Worm (Caenorhabditis elegans) whole organism, L4 larva: ENCODE results near the gene srb-1.

Experiments
- dmd-6 ChIP-seq: fragments of 200-800 bp; sonication (Bioruptor generic); IDR thresholded peaks from 2 replicates; pipeline ENCODE4 v1.3.6; 2022; ENCODE audit warnings: missing genetic modification reagents, missing genetic modification characterization, missing compliant biosample characterization
- vab-7 ChIP-seq: fragments of 200-800 bp; sonication (Bioruptor generic); IDR thresholded peaks from 2 replicates; pipeline ENCODE4 v1.3.6; 2022; ENCODE audit warnings: missing genetic modification reagents, missing genetic modification characterization, missing compliant biosample characterization
- ztf-11 ChIP-seq: fragments of 150-350 bp; optimal IDR thresholded peaks from 2 replicates; lab custom pipeline; 2014; ENCODE audit warnings: missing biosample characterization, missing genetic modification characterization

DNA sequence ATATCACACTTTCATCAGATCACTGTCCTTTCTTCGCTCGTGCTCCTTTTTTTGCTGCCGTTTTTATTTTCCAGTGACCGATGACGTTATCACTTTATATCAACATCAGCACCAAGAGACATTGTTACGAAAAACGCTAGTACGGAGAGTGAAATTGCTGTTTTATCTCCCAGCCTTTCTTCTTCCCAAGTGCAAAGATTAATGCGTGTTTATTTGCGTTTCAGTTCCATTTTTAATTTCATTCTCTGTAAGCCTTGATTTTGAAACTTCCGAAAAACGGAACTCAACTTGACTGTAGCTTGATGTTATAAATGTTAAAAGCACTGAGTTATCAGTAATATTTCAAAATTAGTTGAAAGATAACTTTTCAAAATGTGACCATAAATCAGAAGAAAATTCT lies 16.0 kb upstream of the srb-1 start:
- TF ChIP-seq ztf-11 (tag; lab: Kevin White, UChicago) (no peak), vab-7 (no peak), dmd-6 (GFP tag; lab: Robert Waterston, UW) (no peak; the same call in 1 of the 2 replicates)
